Fruit fly (Drosophila melanogaster): ENCODE data around the gene CG46435.

CG46435 gene

dm6 chr3L:19560695-19561246 lies 15.9 kb downstream of the CG46435 start (continued):
- TF ChIP-seq CG17912 (GFP tag; optimal IDR thresholded peaks at IDR 0.05) (peak; percentile 81), ham (GFP tag; IDR thresholded peaks at IDR 0.05) (0 out of 2 replicates have a peak, but pooled peaks have one; percentile 68), Oli (tag; optimal IDR thresholded peaks at IDR 0.05) (peak; percentile 95), knrl (GFP tag; IDR thresholded peaks at IDR 0.05; ENCODE audit: partially characterized antibody) (no peak), CG9215 (GFP tag; IDR thresholded peaks at IDR 0.05) (peak; percentile 87), CG9876 (GFP tag; optimal IDR thresholded peaks at IDR 0.05) (peak; percentile 54), Xbp1 (GFP tag; optimal IDR thresholded peaks at IDR 0.05) (peak; percentile 95), vfl (GFP tag; optimal IDR thresholded peaks at IDR 0.05) (peak; percentile 91), CG15601 (tag; optimal IDR thresholded peaks at IDR 0.05) (peak; percentile 95), CG12744 (GFP tag; optimal IDR thresholded peaks at IDR 0.05) (peak; percentile 90), fd3F (GFP tag; optimal IDR thresholded peaks at IDR 0.05) (peak; percentile 93), stwl (tag; optimal IDR thresholded peaks at IDR 0.05) (peak; percentile 71), zfh1 (GFP tag; IDR thresholded peaks at IDR 0.05) (peak; percentile 98), Atf-2 (GFP tag; optimal IDR thresholded peaks at IDR 0.05) (peak; percentile 91), fd96Cb (tag; optimal IDR thresholded peaks at IDR 0.05) (peak; percentile 96), HLHmδ (GFP tag; optimal IDR thresholded peaks at IDR 0.05) (no peak), Bgb (GFP tag; IDR thresholded peaks at IDR 0.05; ENCODE audit: partially characterized antibody) (no peak), CG6791 (GFP tag; IDR thresholded peaks at IDR 0.05; ENCODE audit: partially characterized antibody) (no peak), hth (optimal IDR thresholded peaks at IDR 0.05) (no peak), tio (GFP tag; optimal IDR thresholded peaks at IDR 0.05) (peak; percentile 92), ATbp (GFP tag; optimal IDR thresholded peaks at IDR 0.05) (peak; percentile 93), CG7839 (tag; optimal IDR thresholded peaks at IDR 0.05) (peak; percentile 97), CrebB (tag; optimal IDR thresholded peaks at IDR 0.05) (peak; percentile 91), disco-r (GFP tag; optimal IDR thresholded peaks at IDR 0.05) (peak; percentile 83), stc (GFP tag; IDR thresholded peaks at IDR 0.05) (peak; percentile 90), CG10274 (GFP tag; optimal IDR thresholded peaks at IDR 0.05) (peak; percentile 96), CG34376 (GFP tag; optimal IDR thresholded peaks at IDR 0.05) (peak; percentile 85), salm (tag; optimal IDR thresholded peaks at IDR 0.05) (peak; percentile 93), Dfd (GFP tag; optimal IDR thresholded peaks at IDR 0.05) (no peak), CG4617 (GFP tag; optimal IDR thresholded peaks at IDR 0.05; ENCODE audit: borderline replicate concordance) (peak; percentile 90), CG14710 (tag; optimal IDR thresholded peaks at IDR 0.05) (peak; percentile 96), mirr (GFP tag; optimal IDR thresholded peaks at IDR 0.05) (peak; percentile 85), Hr51 (GFP tag; optimal IDR thresholded peaks at IDR 0.05) (peak; percentile 94), CHES-1-like (GFP tag; optimal IDR thresholded peaks at IDR 0.05) (peak; percentile 90), dmrt11E (tag; optimal IDR thresholded peaks at IDR 0.05) (peak; percentile 98), Vsx1 (GFP tag; optimal IDR thresholded peaks at IDR 0.05) (peak; percentile 92), Spps (tag; optimal IDR thresholded peaks at IDR 0.05) (peak; percentile 95), CG7987 (GFP tag; optimal IDR thresholded peaks at IDR 0.05) (peak; percentile 78), CG18764 (GFP tag; optimal IDR thresholded peaks at IDR 0.05) (peak; percentile 92), CG1832 (GFP tag; optimal IDR thresholded peaks at IDR 0.05) (no peak), tll (GFP tag; optimal IDR thresholded peaks at IDR 0.05) (peak in 1 of 2 experiments; percentile 92), Dll (GFP tag; IDR thresholded peaks at IDR 0.05; ENCODE audit: partially characterized antibody) (no peak), pnt (GFP tag; optimal IDR thresholded peaks at IDR 0.05) (peak; percentile 93), inv (GFP tag; IDR thresholded peaks at IDR 0.05; ENCODE audit: partially characterized antibody) (no peak), esg (GFP tag; conservative IDR thresholded peaks at IDR 0.05) (peak; percentile 93), CG5245 (GFP tag; optimal IDR thresholded peaks at IDR 0.05) (peak; percentile 94), MESR4 (GFP tag; optimal IDR thresholded peaks at IDR 0.05) (peak; percentile 36), B-H2 (GFP tag; optimal IDR thresholded peaks at IDR 0.05) (peak; percentile 95), CG11085 (GFP tag; IDR thresholded peaks at IDR 0.05) (peak; percentile 79)

All from whole organism, embryonic.